Fruit fly (Drosophila melanogaster): ENCODE results near the gene tgy.

- no peak for TF ChIP-seq CG9139 (GFP tag; optimal IDR thresholded peaks at IDR 0.05)
- TF ChIP-seq Sox102F (GFP tag; optimal IDR thresholded peaks at IDR 0.05) = no peak
- no peak for TF ChIP-seq Hr38 (GFP tag; optimal IDR thresholded peaks at IDR 0.05)
- no peak for TF ChIP-seq fd59A (GFP tag; optimal IDR thresholded peaks at IDR 0.05)
- no peak for TF ChIP-seq CG3919 (GFP tag; optimal IDR thresholded peaks at IDR 0.05)
- TF ChIP-seq CG11762 (GFP tag; optimal IDR thresholded peaks at IDR 0.05; ENCODE audit: insufficient read depth) = no peak
- TF ChIP-seq Eip78C (GFP tag) = no peak
These were observed 27.1 kb upstream of the tgy start for dm6 chrX:19154249-19154648.
